Worm (Caenorhabditis elegans) whole organism, L2 larva: ENCODE results near the gene T07H8.11.

Experiments
- ZK546.5 ChIP-seq: sonication (generic microtip); optimal IDR thresholded peaks from 2 replicates; lab custom pipeline; 2017; ENCODE audit warnings: missing biosample characterization, missing genetic modification characterization
- aly-2 ChIP-seq: fragments of 150-350 bp; optimal IDR thresholded peaks from 2 replicates; lab custom pipeline; 2014; ENCODE audit warnings: missing biosample characterization, missing genetic modification characterization
- ama-1 ChIP-seq: fragments of 150-350 bp; optimal IDR thresholded peaks from 2 replicates; lab custom pipeline; 2018; ENCODE audit warnings: inconsistent platforms
- ceh-82 ChIP-seq: fragments of 150-350 bp; optimal IDR thresholded peaks from 2 replicates; lab custom pipeline; 2014; ENCODE audit warnings: missing biosample characterization, missing genetic modification characterization
- egl-27 ChIP-seq: sonication (generic microtip); optimal IDR thresholded peaks from 3 replicates; lab custom pipeline; 2017; ENCODE audit warnings: missing biosample characterization, missing genetic modification reagents, missing genetic modification characterization
- lin-11 ChIP-seq: fragments of 150-350 bp; sonication (generic microtip); optimal IDR thresholded peaks from 2 replicates; lab custom pipeline; 2014; ENCODE audit warnings: missing biosample characterization, missing genetic modification characterization, inconsistent platforms, mixed read lengths
- lin-39 ChIP-seq: fragments of 150-350 bp; optimal IDR thresholded peaks from 2 replicates; lab custom pipeline; 2014; ENCODE audit warnings: missing biosample characterization, missing genetic modification reagents, missing genetic modification characterization
- skn-1 ChIP-seq: sonication (generic microtip); optimal IDR thresholded peaks from 2 replicates; lab custom pipeline; 2017; ENCODE audit warnings: missing biosample characterization, missing genetic modification characterization
- unc-39 ChIP-seq: fragments of 150-350 bp; optimal IDR thresholded peaks from 2 replicates; lab custom pipeline; 2014; ENCODE audit warnings: missing biosample characterization, missing genetic modification characterization
- unc-55 ChIP-seq: fragments of 150-350 bp; sonication (generic microtip); optimal IDR thresholded peaks from 3 replicates; lab custom pipeline; 2014; ENCODE audit warnings: missing biosample characterization, missing genetic modification reagents, missing genetic modification characterization
- unc-62 ChIP-seq: fragments of 150-350 bp; optimal IDR thresholded peaks from 2 replicates; lab custom pipeline; 2014; ENCODE audit warnings: missing biosample characterization, missing genetic modification reagents, missing genetic modification characterization

DNA sequence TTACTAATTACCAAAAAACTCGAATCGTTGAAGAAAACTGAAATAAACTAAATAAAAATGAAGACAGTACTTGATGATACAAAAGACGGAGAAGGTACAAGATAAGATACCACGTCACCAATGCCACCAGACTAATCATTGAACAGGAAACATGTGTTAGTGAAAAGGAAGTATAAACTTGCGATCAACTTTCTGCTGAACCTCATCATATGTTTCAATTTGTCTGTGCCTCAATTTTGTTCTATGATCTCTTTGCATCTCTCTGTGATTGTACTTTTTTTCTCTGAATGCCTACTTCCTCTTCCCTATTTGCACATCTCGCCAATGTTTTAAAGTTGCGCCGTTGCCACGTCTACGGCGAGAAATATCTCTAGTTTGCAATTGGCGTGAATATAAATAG is 42.8 kb upstream of the T07H8.11 start:
- TF ChIP-seq egl-27 (tag; lab: Kevin White, UChicago) (peak; percentile 42), unc-39 (tag; lab: Kevin White, UChicago) (no peak), lin-11 (no peak), unc-62 (GFP tag; lab: Kevin White, UChicago) (no peak), lin-39 (tag; lab: Kevin White, UChicago) (no peak), ceh-82 (tag; lab: Kevin White, UChicago) (no peak), skn-1 (peak; percentile 47), ZK546.5 (tag; lab: Kevin White, UChicago) (no peak), unc-55 (GFP tag; lab: Kevin White, UChicago) (no peak), aly-2 (no peak), ama-1 (no peak)
